Worm (Caenorhabditis elegans): ENCODE measurements around the gene mec-3.

DNA sequence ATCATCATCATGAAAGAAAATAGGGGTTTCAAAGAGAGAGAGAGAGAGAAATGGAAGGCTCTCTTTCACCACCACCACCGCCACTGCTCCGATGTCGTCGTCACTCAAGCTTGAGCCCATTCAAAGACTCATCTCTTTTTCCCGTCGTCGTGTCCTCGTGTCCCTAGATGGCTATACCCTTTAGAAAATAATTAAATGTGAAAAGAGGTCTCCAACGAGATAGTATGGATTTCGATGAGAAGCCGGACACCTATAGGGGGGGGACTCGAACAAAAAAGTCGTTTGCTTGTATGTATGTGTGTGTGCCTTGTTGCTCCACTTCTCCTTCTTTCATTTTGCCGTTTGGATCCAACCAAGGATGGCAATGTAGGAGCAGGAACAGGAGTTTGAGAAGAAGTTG is 43.3 kb upstream of the mec-3 start:
- no peak for TF ChIP-seq him-1 (tag; optimal IDR thresholded peaks at IDR 0.05)
- TF ChIP-seq W03F9.2 (tag; optimal IDR thresholded peaks at IDR 0.05): no peak

Data from whole organism, L4/young adult.